Fruit fly (Drosophila melanogaster): Measurements from ENCODE around the gene exex.

The exex gene

DNA sequence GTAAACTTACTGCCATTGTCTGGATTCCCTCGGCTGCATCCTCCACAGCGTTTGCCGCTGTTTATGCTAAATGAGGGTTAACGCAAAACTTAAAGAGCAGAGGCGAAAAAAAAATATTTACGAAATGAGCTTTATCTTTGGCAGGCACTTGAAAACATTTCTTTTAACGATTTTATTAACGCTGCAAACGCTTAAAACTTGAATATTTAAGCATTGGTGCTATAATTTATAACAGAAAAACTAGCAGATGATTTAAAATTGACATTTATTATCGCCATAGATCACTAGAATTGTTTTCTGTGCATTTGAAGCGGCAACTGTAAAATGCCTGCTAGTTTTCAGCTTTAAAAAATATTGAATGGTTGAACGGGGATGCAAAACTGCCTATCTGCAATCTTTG is 42.3 kb downstream of the exex start:
- TF ChIP-seq CG32121 (GFP tag; IDR thresholded peaks at IDR 0.05) (no peak), CG10348 (GFP tag; IDR thresholded peaks at IDR 0.05) (no peak), Pif1A (GFP tag; optimal IDR thresholded peaks at IDR 0.05) (peak; percentile 27), CG9948 (tag; optimal IDR thresholded peaks at IDR 0.05) (no peak), gl (tag; optimal IDR thresholded peaks at IDR 0.05) (no peak), CG13204 (GFP tag; optimal IDR thresholded peaks at IDR 0.05) (no peak), CG8301 (tag; optimal IDR thresholded peaks at IDR 0.05) (peak; percentile 32), CG4496 (GFP tag; IDR thresholded peaks at IDR 0.05) (peak; percentile 75; the same call in 2 of the 3 replicates), rn (GFP tag; IDR thresholded peaks at IDR 0.05) (no peak), CG14655 (GFP tag; optimal IDR thresholded peaks at IDR 0.05) (peak; percentile 26), CG8159 (tag; optimal IDR thresholded peaks at IDR 0.05) (no peak), CG12605 (GFP tag; IDR thresholded peaks at IDR 0.05) (no peak), CG34367 (tag; optimal IDR thresholded peaks at IDR 0.05) (no peak), CG17806 (tag; optimal IDR thresholded peaks at IDR 0.05) (peak; percentile 2), Pif1B (GFP tag; optimal IDR thresholded peaks at IDR 0.05) (no peak)

- TF ChIP-seq CG15710 (tag; optimal IDR thresholded peaks at IDR 0.05) (no peak), EcR (GFP tag; optimal IDR thresholded peaks at IDR 0.05) (peak; percentile 95)
Observed at dm6 chr3L:7992854-7993253, 44.9 kb downstream of the exex start.

- TF ChIP-seq CG17806 (tag; optimal IDR thresholded peaks at IDR 0.05) (peak; percentile 42), CG15710 (tag; optimal IDR thresholded peaks at IDR 0.05) (peak; percentile 80), CG8159 (tag; optimal IDR thresholded peaks at IDR 0.05) (peak; percentile 76), CG10348 (GFP tag; IDR thresholded peaks at IDR 0.05) (no peak), Snoo (tag; optimal IDR thresholded peaks at IDR 0.05) (peak; percentile 55), CG32121 (GFP tag; IDR thresholded peaks at IDR 0.05) (no peak), CG9948 (tag; optimal IDR thresholded peaks at IDR 0.05) (peak; percentile 61), fd96Ca (GFP tag; IDR thresholded peaks at IDR 0.05) (0 out of 3 replicates have a peak, but pooled peaks have one; percentile 53), CG14655 (GFP tag; optimal IDR thresholded peaks at IDR 0.05) (peak; percentile 23), EcR (GFP tag; optimal IDR thresholded peaks at IDR 0.05) (peak; percentile 98), Ets98B (GFP tag; IDR thresholded peaks at IDR 0.05) (no peak), CG12605 (GFP tag; IDR thresholded peaks at IDR 0.05) (peak; percentile 22; the same call in 1 of the 2 replicates), CG4496 (GFP tag; IDR thresholded peaks at IDR 0.05) (peak; percentile 54; the same call in 2 of the 3 replicates), CG13204 (GFP tag; optimal IDR thresholded peaks at IDR 0.05) (peak; percentile 91), Pif1B (GFP tag; optimal IDR thresholded peaks at IDR 0.05) (peak; percentile 60), Pif1A (GFP tag; optimal IDR thresholded peaks at IDR 0.05) (peak; percentile 63), D1 (tag; optimal IDR thresholded peaks at IDR 0.05) (no peak), CG34367 (tag; optimal IDR thresholded peaks at IDR 0.05) (peak; percentile 81), gl (tag; optimal IDR thresholded peaks at IDR 0.05) (peak; percentile 95), CG8301 (tag; optimal IDR thresholded peaks at IDR 0.05) (no peak), rn (GFP tag; IDR thresholded peaks at IDR 0.05) (no peak)
Observed at dm6 chr3L:7993570-7994319, 45.8 kb downstream of the exex start.

dm6 chr3L:7996364-7996763 is 48.4 kb downstream of the exex start:
- TF ChIP-seq EcR (GFP tag; optimal IDR thresholded peaks at IDR 0.05) = peak; percentile 49
- TF ChIP-seq Snoo (tag; optimal IDR thresholded peaks at IDR 0.05) = no peak

- TF ChIP-seq CG15710 (tag; optimal IDR thresholded peaks at IDR 0.05) (no peak), EcR (GFP tag; optimal IDR thresholded peaks at IDR 0.05) (no peak), CG8159 (tag; optimal IDR thresholded peaks at IDR 0.05) (no peak)
Observed at dm6 chr3L:7999933-8000332, 51.9 kb downstream of the exex start.
